Worm (Caenorhabditis elegans): ENCODE results near the gene Y62H9A.13.

The Y62H9A.13 gene

ce11 chrX:11962050-11962788 lies 45.4 kb downstream of the Y62H9A.13 start (continued):
- TF ChIP-seq unc-62 (GFP tag; optimal IDR thresholded peaks at IDR 0.05 in 1 of 2) (no peak), unc-62 (tag; optimal IDR thresholded peaks at IDR 0.05) (no peak), tra-1 (GFP tag; IDR thresholded peaks at IDR 0.05) (peak; percentile 71; the same call in 1 of the 2 replicates), zfp-3 (GFP tag; conservative IDR thresholded peaks at IDR 0.05) (no peak), ceh-20 (GFP tag; IDR thresholded peaks at IDR 0.05) (0 out of 2 replicates have a peak, but pooled peaks have one; percentile 38), attf-4 (tag; optimal IDR thresholded peaks at IDR 0.05) (no peak), nhr-42 (GFP tag; IDR thresholded peaks at IDR 0.05) (0 out of 2 replicates have a peak, but pooled peaks have one; percentile 16), gei-8 (GFP tag; optimal IDR thresholded peaks at IDR 0.05) (no peak), zip-11 (GFP tag; IDR thresholded peaks at IDR 0.05) (no peak), hlh-11 (tag; optimal IDR thresholded peaks at IDR 0.05) (peak; percentile 86), dpl-1 (GFP tag; optimal IDR thresholded peaks at IDR 0.05) (no peak), arid-1 (GFP tag; conservative IDR thresholded peaks at IDR 0.05) (no peak), T20F7.1 (GFP tag; optimal IDR thresholded peaks at IDR 0.05) (no peak), duxl-1 (tag; optimal IDR thresholded peaks at IDR 0.05; ENCODE audit: poor library complexity) (no peak), ZK546.5 (tag; optimal IDR thresholded peaks at IDR 0.05) (no peak), egl-27 (tag; optimal IDR thresholded peaks at IDR 0.05) (no peak), dmd-6 (GFP tag; IDR thresholded peaks at IDR 0.05) (peak; percentile 81), madf-9 (GFP tag; conservative IDR thresholded peaks at IDR 0.05) (0 out of 2 replicates have a peak, but pooled peaks have one; percentile 4), daf-16 (GFP tag; optimal IDR thresholded peaks at IDR 0.05) (no peak), daf-16 (tag; optimal IDR thresholded peaks at IDR 0.05) (peak; percentile 74), Y48G9A.11 (GFP tag; IDR thresholded peaks at IDR 0.05) (no peak), Y5F2A.4 (GFP tag; optimal IDR thresholded peaks at IDR 0.05) (no peak), ceh-62 (tag; optimal IDR thresholded peaks at IDR 0.05) (no peak), aly-2 (tag; optimal IDR thresholded peaks at IDR 0.05) (no peak), mdt-29 (GFP tag; IDR thresholded peaks at IDR 0.05) (no peak), ZK337.2 (GFP tag; IDR thresholded peaks at IDR 0.05) (no peak), ceh-44 (GFP tag; IDR thresholded peaks at IDR 0.05) (no peak), ces-1 (GFP tag; optimal IDR thresholded peaks at IDR 0.05) (no peak), saeg-2 (GFP tag; IDR thresholded peaks at IDR 0.05) (0 out of 2 replicates have a peak, but pooled peaks have one; percentile 6), set-16 (GFP tag; IDR thresholded peaks at IDR 0.05) (no peak), F49E8.2 (tag; optimal IDR thresholded peaks at IDR 0.05; ENCODE audit: borderline replicate concordance) (no peak), F37D6.2 (tag; optimal IDR thresholded peaks at IDR 0.05) (no peak), rbr-2 (tag; optimal IDR thresholded peaks at IDR 0.05) (no peak), dve-1 (tag; optimal IDR thresholded peaks at IDR 0.05; ENCODE audit: insufficient read depth) (peak; percentile 77), unc-130 (GFP tag; optimal IDR thresholded peaks at IDR 0.05) (no peak), dmd-9 (GFP tag; IDR thresholded peaks at IDR 0.05) (no peak), lin-15B (tag; optimal IDR thresholded peaks at IDR 0.05) (no peak)

- no peak for TF ChIP-seq vab-7 (GFP tag; IDR thresholded peaks at IDR 0.05)
- no peak for TF ChIP-seq ceh-62 (tag; optimal IDR thresholded peaks at IDR 0.05)
- TF ChIP-seq aha-1 (tag), result peak; percentile 53
- TF ChIP-seq ces-1 (GFP tag; optimal IDR thresholded peaks at IDR 0.05), result no peak
- no peak for TF ChIP-seq dpl-1 (GFP tag; optimal IDR thresholded peaks at IDR 0.05)
These were observed 46.9 kb downstream of the Y62H9A.13 start for ce11 chrX:11963659-11964058.

Data from whole organism, L4 larva.